Fruit fly (Drosophila melanogaster): ENCODE data around the gene Acsx2.
A peak's percentile ranks its signal among the peaks of the same experiment; 100 is the strongest.

Gene Acsx2

dm6 chr3R:19801752-19802151 is 23.2 kb downstream of the Acsx2 start (continued):
- TF ChIP-seq CG10654 (GFP tag; optimal IDR thresholded peaks at IDR 0.05) (no peak), CG2678 (tag; optimal IDR thresholded peaks at IDR 0.05) (peak; percentile 12), Med (GFP tag) (no peak), danr (GFP tag; IDR thresholded peaks at IDR 0.05) (no peak), D (optimal IDR thresholded peaks at IDR 0.05) (no peak), D (GFP tag; optimal IDR thresholded peaks at IDR 0.05) (no peak), Ssrp (tag; optimal IDR thresholded peaks at IDR 0.05) (peak; percentile 3), Mad (GFP tag; optimal IDR thresholded peaks at IDR 0.05) (no peak), dmrt11E (tag; optimal IDR thresholded peaks at IDR 0.05) (peak; percentile 43), Sox102F (GFP tag; optimal IDR thresholded peaks at IDR 0.05) (peak; percentile 35), schlank (tag; optimal IDR thresholded peaks at IDR 0.05) (no peak), Stat92E (GFP tag; optimal IDR thresholded peaks at IDR 0.05) (no peak), CG12391 (tag; optimal IDR thresholded peaks at IDR 0.05) (peak; percentile 37), CG11504 (tag; optimal IDR thresholded peaks at IDR 0.05) (peak; percentile 30)

dm6 chr3R:19802508-19802907 is 24.0 kb downstream of the Acsx2 start:
- TF ChIP-seq ttk (GFP tag; IDR thresholded peaks at IDR 0.05) (no peak), CG7556 (GFP tag; optimal IDR thresholded peaks at IDR 0.05) (no peak), CG4360 (GFP tag; IDR thresholded peaks at IDR 0.05) (no peak), aop (GFP tag; IDR thresholded peaks at IDR 0.05) (no peak), CG12744 (GFP tag; optimal IDR thresholded peaks at IDR 0.05) (no peak), CG2678 (tag; optimal IDR thresholded peaks at IDR 0.05) (no peak), wek (GFP tag; optimal IDR thresholded peaks at IDR 0.05) (no peak), CTCF (GFP tag; optimal IDR thresholded peaks at IDR 0.05) (no peak), Neu2 (GFP tag; optimal IDR thresholded peaks at IDR 0.05; ENCODE audit: borderline replicate concordance) (no peak), her (GFP tag; optimal IDR thresholded peaks at IDR 0.05) (no peak), Hr78 (GFP tag; optimal IDR thresholded peaks at IDR 0.05) (no peak), Gsc (GFP tag; IDR thresholded peaks at IDR 0.05) (no peak), Doc3 (GFP tag; IDR thresholded peaks at IDR 0.05; ENCODE audit: partially characterized antibody) (0 out of 3 replicates have a peak, but pooled peaks have one; percentile 25), PHDP (tag; optimal IDR thresholded peaks at IDR 0.05) (no peak), HmgZ (tag; optimal IDR thresholded peaks at IDR 0.05) (no peak), gro (GFP tag; optimal IDR thresholded peaks at IDR 0.05) (no peak), gcm (GFP tag; optimal IDR thresholded peaks at IDR 0.05) (no peak), CG5180 (GFP tag; optimal IDR thresholded peaks at IDR 0.05) (no peak), CG9437 (GFP tag; optimal IDR thresholded peaks at IDR 0.05) (no peak), CG8765 (GFP tag; IDR thresholded peaks at IDR 0.05) (no peak), nmo (GFP tag; optimal IDR thresholded peaks at IDR 0.05) (no peak), CG5953 (GFP tag; IDR thresholded peaks at IDR 0.05) (no peak), CoRest (tag; optimal IDR thresholded peaks at IDR 0.05) (no peak), sim (GFP tag; IDR thresholded peaks at IDR 0.05) (no peak), NC2β (GFP tag; optimal IDR thresholded peaks at IDR 0.05) (no peak), CG2712 (tag; optimal IDR thresholded peaks at IDR 0.05) (no peak), disco-r (GFP tag; optimal IDR thresholded peaks at IDR 0.05) (no peak), jumu (GFP tag; optimal IDR thresholded peaks at IDR 0.05) (no peak), CG30020 (tag; optimal IDR thresholded peaks at IDR 0.05) (no peak), pho (GFP tag; optimal IDR thresholded peaks at IDR 0.05) (no peak), Tbp (GFP tag; optimal IDR thresholded peaks at IDR 0.05) (no peak), C15 (GFP tag; IDR thresholded peaks at IDR 0.05) (no peak), CG11695 (GFP tag; IDR thresholded peaks at IDR 0.05) (no peak), CG12942 (GFP tag; optimal IDR thresholded peaks at IDR 0.05) (no peak), CG10431 (GFP tag; optimal IDR thresholded peaks at IDR 0.05) (no peak), crc (GFP tag; optimal IDR thresholded peaks at IDR 0.05) (no peak), CG15479 (GFP tag; optimal IDR thresholded peaks at IDR 0.05) (no peak), CG1529 (GFP tag; optimal IDR thresholded peaks at IDR 0.05) (no peak), CG8281 (tag; optimal IDR thresholded peaks at IDR 0.05) (no peak)
